Worm (Caenorhabditis elegans) whole organism, early embryonic: ENCODE measurements around the gene H06I04.6.

Experiments used
- aly-1 ChIP-seq: sonication (generic microtip); optimal IDR thresholded peaks from 2 replicates; lab custom pipeline; 2016; ENCODE audit warnings: missing genetic modification characterization, missing compliant biosample characterization
- ama-1 ChIP-seq: fragments of 150-350 bp; optimal IDR thresholded peaks from 2 replicates; lab custom pipeline; 2014
- ets-7 ChIP-seq: sonication (generic microtip); optimal IDR thresholded peaks from 2 replicates; lab custom pipeline; 2016; ENCODE audit warnings: missing genotype, missing genetic modification characterization, missing compliant biosample characterization
- flt-1 ChIP-seq: fragments of 200-800 bp; sonication (Bioruptor generic); IDR thresholded peaks from 2 replicates; pipeline ENCODE4 v1.3.6; 2022; ENCODE audit warnings: missing genetic modification characterization, missing compliant biosample characterization
- hmbx-1 ChIP-seq: sonication (generic microtip); optimal IDR thresholded peaks from 2 replicates; lab custom pipeline; 2016; ENCODE audit warnings: mild to moderate bottlenecking, missing genetic modification characterization, missing compliant biosample characterization

- TF ChIP-seq ama-1 (lab: Kevin White, UChicago): no peak
- no peak for TF ChIP-seq aly-1 (tag; lab: Kevin White, UChicago)
- no peak for TF ChIP-seq flt-1
- TF ChIP-seq hmbx-1 (tag; lab: Kevin White, UChicago): no peak
- TF ChIP-seq ets-7 (tag; lab: Kevin White, UChicago): no peak
These were observed 1.9 kb upstream of the H06I04.6 start for ce11 chrIII:3065876-3066509.
